Worm (Caenorhabditis elegans) whole organism, late embryonic: ENCODE results near the gene srz-20.

Experiments
- C08G9.2 ChIP-seq: sonication (generic microtip); optimal IDR thresholded peaks from 2 replicates; lab custom pipeline; 2016; ENCODE audit warnings: mild to moderate bottlenecking, missing genetic modification characterization, moderate library complexity, missing compliant biosample characterization
- C38D4.7 ChIP-seq: fragments of 200-800 bp; sonication (Bioruptor generic); optimal IDR thresholded peaks from 2 replicates; lab custom pipeline; 2018; ENCODE audit warnings: mild to moderate bottlenecking, missing genetic modification characterization, moderate library complexity, missing compliant biosample characterization
- K09A11.1 ChIP-seq: sonication (generic microtip); optimal IDR thresholded peaks from 2 replicates; lab custom pipeline; 2017; ENCODE audit warnings: antibody characterized with exemption, mild to moderate bottlenecking, missing genetic modification characterization, missing compliant biosample characterization; ENCODE audit not compliant: insufficient read depth
- T23F11.4 ChIP-seq: fragments of 200-800 bp; sonication (Bioruptor generic); optimal IDR thresholded peaks from 2 replicates; lab custom pipeline; 2018; ENCODE audit warnings: mild to moderate bottlenecking, missing genetic modification characterization, missing compliant biosample characterization
- ceh-19 ChIP-seq: fragments of 200-800 bp; sonication (Bioruptor generic); optimal IDR thresholded peaks from 2 replicates; lab custom pipeline; 2018; ENCODE audit warnings: mild to moderate bottlenecking, missing genetic modification characterization, missing compliant biosample characterization
- ceh-22 ChIP-seq: sonication (generic microtip); optimal IDR thresholded peaks from 2 replicates; lab custom pipeline; 2017; ENCODE audit warnings: missing biosample characterization, missing genetic modification characterization
- ceh-24 ChIP-seq: sonication (generic microtip); optimal IDR thresholded peaks from 2 replicates; lab custom pipeline; 2016; ENCODE audit warnings: mild to moderate bottlenecking, missing genetic modification characterization, missing compliant biosample characterization
- ceh-34 ChIP-seq: sonication (generic microtip); optimal IDR thresholded peaks from 2 replicates; lab custom pipeline; 2016; ENCODE audit warnings: mild to moderate bottlenecking, missing genetic modification characterization, missing compliant biosample characterization
- ceh-48 ChIP-seq: sonication (generic microtip); optimal IDR thresholded peaks from 2 replicates; lab custom pipeline; 2016; ENCODE audit warnings: missing genetic modification characterization, inconsistent platforms, missing compliant biosample characterization
- ceh-6 ChIP-seq: fragments of 200-800 bp; sonication (Bioruptor generic); optimal IDR thresholded peaks from 2 replicates; lab custom pipeline; 2018; ENCODE audit warnings: mild to moderate bottlenecking, missing genetic modification characterization, missing compliant biosample characterization
- ceh-9 ChIP-seq: sonication (generic microtip); optimal IDR thresholded peaks from 2 replicates; lab custom pipeline; 2016; ENCODE audit warnings: mild to moderate bottlenecking, missing genetic modification characterization, inconsistent platforms, missing compliant biosample characterization
- che-1 ChIP-seq: sonication (generic microtip); optimal IDR thresholded peaks from 2 replicates; lab custom pipeline; 2016; ENCODE audit warnings: mild to moderate bottlenecking, missing genetic modification characterization, missing compliant biosample characterization
- elt-2 ChIP-seq: sonication (generic microtip); optimal IDR thresholded peaks from 2 replicates; lab custom pipeline; 2016; ENCODE audit warnings: missing genetic modification reagents, missing genetic modification characterization, missing compliant biosample characterization
- ets-4 ChIP-seq: sonication (generic microtip); optimal IDR thresholded peaks from 2 replicates; lab custom pipeline; 2016; ENCODE audit warnings: missing genetic modification characterization, missing compliant biosample characterization
- eyg-1 ChIP-seq: sonication (generic microtip); optimal IDR thresholded peaks from 2 replicates; lab custom pipeline; 2016; ENCODE audit warnings: missing genotype, missing genetic modification characterization, missing compliant biosample characterization
- fkh-10 ChIP-seq: fragments of 150-350 bp; optimal IDR thresholded peaks from 2 replicates; lab custom pipeline; 2014; ENCODE audit warnings: missing biosample characterization, missing genetic modification reagents, missing genetic modification characterization
- hlh-6 ChIP-seq: sonication (generic microtip); optimal IDR thresholded peaks from 2 replicates; lab custom pipeline; 2016; ENCODE audit warnings: missing genotype, missing genetic modification characterization, missing compliant biosample characterization
- lim-6 ChIP-seq: sonication (generic microtip); optimal IDR thresholded peaks from 2 replicates; lab custom pipeline; 2016; ENCODE audit warnings: missing genetic modification characterization, missing compliant biosample characterization
- lin-11 ChIP-seq: fragments of 200-800 bp; sonication (Bioruptor generic); optimal IDR thresholded peaks from 2 replicates; lab custom pipeline; 2018; ENCODE audit warnings: mild to moderate bottlenecking, missing genetic modification characterization, missing compliant biosample characterization
- madf-2 ChIP-seq: sonication (generic microtip); optimal IDR thresholded peaks from 2 replicates; lab custom pipeline; 2017; ENCODE audit warnings: missing genetic modification characterization, missing compliant biosample characterization
- npax-4 ChIP-seq: sonication (generic microtip); optimal IDR thresholded peaks from 2 replicates; lab custom pipeline; 2016; ENCODE audit warnings: missing genetic modification characterization, missing compliant biosample characterization
- odd-2 ChIP-seq: sonication (generic microtip); optimal IDR thresholded peaks from 2 replicates; lab custom pipeline; 2017; ENCODE audit warnings: antibody characterized with exemption, mild to moderate bottlenecking, missing genetic modification characterization, missing compliant biosample characterization
- pat-9 ChIP-seq: fragments of 200-800 bp; sonication (Bioruptor generic); optimal IDR thresholded peaks from 2 replicates; lab custom pipeline; 2018; ENCODE audit warnings: mild to moderate bottlenecking, missing genetic modification characterization, moderate library complexity, missing compliant biosample characterization
- pha-2 ChIP-seq: sonication (generic microtip); optimal IDR thresholded peaks from 2 replicates; lab custom pipeline; 2017; ENCODE audit warnings: mild to moderate bottlenecking, missing genetic modification characterization, missing compliant biosample characterization
- ref-2 ChIP-seq: sonication (generic microtip); optimal IDR thresholded peaks from 2 replicates; lab custom pipeline; 2016; ENCODE audit warnings: missing genetic modification characterization, missing compliant biosample characterization
- sox-4 ChIP-seq: sonication (generic microtip); optimal IDR thresholded peaks from 2 replicates; lab custom pipeline; 2017; ENCODE audit warnings: mild to moderate bottlenecking, missing genetic modification characterization, inconsistent platforms, missing compliant biosample characterization
- unc-3 ChIP-seq, 2 experiments: fragments of 200-800 bp in 1 of 2; sonication (Bioruptor generic) in 1 of 2; sonication (generic microtip) in 1 of 2; conservative IDR thresholded peaks in 1 of 2; optimal IDR thresholded peaks in 1 of 2; 2 replicates each; pipeline versions ENCODE4 v1.3.6 to Lab custom; 2016 to 2022; ENCODE audit warnings: missing compliant biosample characterization in 2 of 2, missing genetic modification characterization in 2 of 2, missing genetic modification reagents in 1 of 2
- zip-5 ChIP-seq: sonication (generic microtip); optimal IDR thresholded peaks from 2 replicates; lab custom pipeline; 2016; ENCODE audit warnings: missing genetic modification characterization, missing compliant biosample characterization

srz-20 gene

DNA sequence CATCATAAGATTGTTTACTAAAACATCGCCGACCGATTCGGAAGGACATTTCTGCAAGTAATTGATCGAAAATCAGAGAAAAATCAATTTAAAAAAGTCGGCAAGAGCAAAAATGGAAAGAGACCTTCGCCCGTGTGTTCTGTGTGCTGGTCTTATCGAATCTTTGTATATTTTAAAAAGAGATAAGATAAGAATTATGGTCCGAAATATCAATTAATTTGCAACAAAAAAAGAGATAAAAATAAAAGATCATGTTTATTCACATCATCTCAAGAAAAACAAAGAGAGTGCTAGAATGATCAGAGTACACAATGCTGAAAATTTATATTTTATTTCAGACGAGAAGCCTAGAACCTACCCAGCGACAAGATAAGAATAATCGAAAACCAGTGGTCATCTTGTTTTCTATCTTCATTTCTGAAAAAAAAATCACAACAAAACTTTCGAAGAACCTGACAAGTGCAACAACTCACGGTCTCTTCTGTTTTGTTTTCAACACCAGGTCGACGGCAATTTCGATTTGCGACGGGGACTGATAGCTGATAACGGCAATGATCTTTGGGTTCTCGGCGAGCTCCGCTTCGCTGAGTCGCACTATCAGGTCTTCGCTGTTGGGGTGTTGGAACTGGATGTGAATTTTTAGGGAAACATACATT, 37.0 kb upstream of the srz-20 start, which contains the start of gene F37C4.6:
F37C4.6 (minus strand) TSS at position 51 of the 656 bp plus-strand sequence.
- TF ChIP-seq elt-2 (tag; lab: Kevin White, UChicago), result peak; percentile 71
- TF ChIP-seq ceh-24 (tag; lab: Kevin White, UChicago), result no peak

- TF ChIP-seq hlh-6 (no peak), ceh-22 (tag; lab: Kevin White, UChicago) (no peak), npax-4 (tag; lab: Kevin White, UChicago) (no peak), ceh-48 (no peak), ref-2 (tag; lab: Kevin White, UChicago) (no peak), eyg-1 (no peak), ceh-6 (GFP tag; lab: Kevin White, UChicago) (no peak), lim-6 (tag; lab: Kevin White, UChicago) (no peak), pat-9 (no peak), ceh-19 (GFP tag; lab: Kevin White, UChicago) (no peak), lin-11 (no peak), ceh-9 (tag; lab: Kevin White, UChicago) (no peak)
These were observed 34.3 kb upstream of the srz-20 start, which contains the start of the genes F37C4.8 and oac-23 for ce11 chrIV:3881119-3881518. Gene F37C4.8, minus strand, starts transcription at chrIV:3881219. Gene oac-23, plus strand, starts transcription at chrIV:3881441.

- no peak for TF ChIP-seq ceh-9 (tag; lab: Kevin White, UChicago)
- TF ChIP-seq, all 69 proteins: peak for 0
These were observed 30.0 kb upstream of the srz-20 start, which contains the start of gene oac-22 for ce11 chrIV:3885369-3885768. Gene oac-22, plus strand, starts transcription at chrIV:3885669.

- TF ChIP-seq che-1 (no peak), hlh-6 (no peak), pha-2 (no peak), K09A11.1 (tag; lab: Kevin White, UChicago) (no peak), fkh-10 (GFP tag; lab: Kevin White, UChicago) (no peak), ceh-6 (GFP tag; lab: Kevin White, UChicago) (no peak), C08G9.2 (no peak), ceh-34 (tag; lab: Kevin White, UChicago) (no peak)
These were observed 26.4 kb upstream of the srz-20 start, which contains the start of gene oac-21 for ce11 chrIV:3888963-3889362. Gene oac-21, plus strand, starts transcription at chrIV:3889263.

DNA sequence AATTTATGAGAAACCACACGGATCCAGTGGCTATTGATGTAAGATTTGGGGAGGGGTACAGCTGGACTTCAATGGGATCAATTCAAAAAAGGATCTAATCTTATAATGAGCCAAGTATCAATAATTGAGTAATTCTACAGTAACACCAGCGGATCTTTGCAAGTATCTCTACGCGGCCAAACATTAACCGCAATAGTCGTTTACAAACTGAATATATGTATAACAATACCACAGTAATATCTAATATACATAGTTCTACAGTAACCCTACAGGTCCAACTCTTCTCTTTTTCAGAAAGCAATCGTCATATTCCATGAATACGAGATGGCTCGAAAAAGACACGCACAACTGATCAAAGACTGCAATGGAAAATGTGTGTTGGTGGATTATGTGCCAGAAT, 23.4 kb upstream of the srz-20 start, which contains the start of gene F56D6.9:
F56D6.9 (plus strand) TSS at position 301 of the 400 bp plus-strand sequence.
- TF ChIP-seq pat-9, result no peak
- no peak for TF ChIP-seq sox-4
- no peak for TF ChIP-seq C38D4.7
- TF ChIP-seq unc-3 (GFP tag; conservative IDR thresholded peaks at IDR 0.05; lab: Robert Waterston, UW), result no peak
- no peak for TF ChIP-seq unc-3 (tag; optimal IDR thresholded peaks at IDR 0.05; lab: Kevin White, UChicago)
- TF ChIP-seq zip-5 (tag; lab: Kevin White, UChicago), result no peak
- no peak for TF ChIP-seq che-1
- no peak for TF ChIP-seq ref-2 (tag; lab: Kevin White, UChicago)
- no peak for TF ChIP-seq ceh-19 (GFP tag; lab: Kevin White, UChicago)
- no peak for TF ChIP-seq lin-11
- TF ChIP-seq ets-4 (tag; lab: Kevin White, UChicago), result no peak
- TF ChIP-seq T23F11.4 (GFP tag; lab: Kevin White, UChicago), result no peak
- TF ChIP-seq elt-2 (tag; lab: Kevin White, UChicago), result no peak
- TF ChIP-seq madf-2 (tag; lab: Kevin White, UChicago), result no peak

DNA sequence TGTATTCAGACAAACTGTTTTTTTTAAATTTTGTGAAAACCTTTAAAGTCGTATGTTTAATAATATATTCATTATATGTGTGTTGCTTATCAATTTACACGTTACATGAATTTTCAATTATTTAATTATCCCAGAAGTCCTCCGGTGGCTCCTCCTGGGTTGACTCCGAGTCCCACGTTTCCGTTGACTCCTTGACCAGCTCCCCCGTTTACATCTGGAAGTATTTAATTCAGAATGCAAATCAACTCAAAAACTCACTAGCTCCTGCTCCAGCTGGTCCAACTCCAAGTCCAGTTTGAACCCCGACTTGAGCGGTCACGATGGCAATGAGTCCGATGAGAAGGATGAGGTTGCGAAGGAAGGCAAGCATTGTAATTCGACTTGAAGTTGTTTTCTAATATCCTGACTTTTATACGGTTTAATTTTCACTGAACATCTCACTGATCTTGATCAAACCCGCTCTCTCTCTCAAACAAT, 21.4 kb upstream of the srz-20 start, which contains the start of gene F56D6.8:
F56D6.8 (minus strand) TSS at position 427 of the 477 bp plus-strand sequence.
- TF ChIP-seq odd-2 (tag; lab: Kevin White, UChicago), result no peak
